Fruit fly (Drosophila melanogaster): ENCODE results near the gene RIOK2.

- TF ChIP-seq CTCF (optimal IDR thresholded peaks at IDR 0.05) (no peak), CG8478 (optimal IDR thresholded peaks at IDR 0.05) (no peak)
Observed at dm6 chr3R:25241507-25242070, 24.1 kb upstream of the RIOK2 start, which contains the start of gene CG11854.

Data from S2 (cell line).